Worm (Caenorhabditis elegans) whole organism, L4 larva: ENCODE data around the gene unc-41.

ENCODE experiments used
- D1046.2 ChIP-seq: fragments of 200-800 bp; sonication (Bioruptor generic); IDR thresholded peaks from 2 replicates; pipeline ENCODE4 v1.3.6; 2022; ENCODE audit warnings: missing genetic modification characterization, missing compliant biosample characterization
- F10B5.3 ChIP-seq: sonication (generic microtip); optimal IDR thresholded peaks from 2 replicates; lab custom pipeline; 2016; ENCODE audit warnings: mild to moderate bottlenecking, missing genetic modification characterization, missing compliant biosample characterization
- F44E2.7 ChIP-seq: fragments of 200-800 bp; sonication (Bioruptor generic); IDR thresholded peaks from 2 replicates; pipeline ENCODE4 v2.1.2; 2022; ENCODE audit warnings: missing genetic modification characterization, missing compliant biosample characterization
- T20F7.1 ChIP-seq: fragments of 200-800 bp; sonication (Bioruptor generic); optimal IDR thresholded peaks from 2 replicates; lab custom pipeline; 2018; ENCODE audit warnings: mild to moderate bottlenecking, missing genetic modification characterization, missing compliant biosample characterization
- ZK546.5 ChIP-seq, 2 experiments: sonication (generic microtip); optimal IDR thresholded peaks; 2 replicates each; lab custom pipeline; 2017; ENCODE audit warnings: missing biosample characterization in 2 of 2, missing genetic modification characterization in 2 of 2
- aha-1 ChIP-seq: fragments of 150-350 bp; peaks from one replicate; lab custom pipeline; 2014; ENCODE audit warnings: missing biosample characterization, missing genetic modification characterization
- arid-1 ChIP-seq: fragments of 200-800 bp; sonication (Bioruptor generic); conservative IDR thresholded peaks from 2 replicates; pipeline ENCODE4 v1.3.6; 2022; ENCODE audit warnings: missing genetic modification reagents, missing genetic modification characterization, missing compliant biosample characterization
- ceh-20 ChIP-seq: fragments of 200-800 bp; sonication (Bioruptor generic); IDR thresholded peaks from 2 replicates; pipeline ENCODE4 v1.3.6; 2022; ENCODE audit warnings: missing genetic modification reagents, missing genetic modification characterization, missing compliant biosample characterization
- ceh-28 ChIP-seq: fragments of 150-350 bp; optimal IDR thresholded peaks from 2 replicates; lab custom pipeline; 2014; ENCODE audit warnings: missing biosample characterization, missing genetic modification reagents, missing genetic modification characterization
- ceh-44 ChIP-seq: fragments of 200-800 bp; sonication (Bioruptor generic); IDR thresholded peaks from 2 replicates; pipeline ENCODE4 v1.3.6; 2022; ENCODE audit warnings: missing genetic modification reagents, missing genetic modification characterization, missing compliant biosample characterization
- ctbp-1 ChIP-seq: fragments of 200-800 bp; sonication (Bioruptor generic); IDR thresholded peaks from 2 replicates; pipeline ENCODE4 v1.3.6; 2022; ENCODE audit warnings: missing genetic modification reagents, missing genetic modification characterization, missing compliant biosample characterization
- daf-16 ChIP-seq, 3 experiments: sonication (generic microtip); optimal IDR thresholded peaks; 2 replicates each; lab custom pipeline; 2016 to 2017; ENCODE audit warnings: missing genetic modification characterization in 3 of 3, missing genetic modification reagents in 3 of 3, mild to moderate bottlenecking in 2 of 3, missing compliant biosample characterization in 2 of 3, missing biosample characterization in 1 of 3, moderate library complexity in 1 of 3
- daf-19 ChIP-seq: fragments of 200-800 bp; sonication (Bioruptor generic); conservative IDR thresholded peaks from 2 replicates; pipeline ENCODE4 v1.3.6; 2022; ENCODE audit warnings: missing genetic modification characterization, missing compliant biosample characterization
- daf-8 ChIP-seq: fragments of 200-800 bp; sonication (Bioruptor generic); IDR thresholded peaks from 2 replicates; pipeline ENCODE4 v1.3.6; 2022; ENCODE audit warnings: missing genetic modification characterization, missing compliant biosample characterization
- dmd-6 ChIP-seq: fragments of 200-800 bp; sonication (Bioruptor generic); IDR thresholded peaks from 2 replicates; pipeline ENCODE4 v1.3.6; 2022; ENCODE audit warnings: missing genetic modification reagents, missing genetic modification characterization, missing compliant biosample characterization
- dpl-1 ChIP-seq: fragments of 150-350 bp; optimal IDR thresholded peaks from 2 replicates; lab custom pipeline; 2014; ENCODE audit warnings: missing biosample characterization, missing genetic modification reagents, missing genetic modification characterization
- dve-1 ChIP-seq: sonication (generic microtip); optimal IDR thresholded peaks from 2 replicates; lab custom pipeline; 2017; ENCODE audit warnings: antibody characterized with exemption, mild to moderate bottlenecking, missing genetic modification characterization, missing compliant biosample characterization; ENCODE audit not compliant: insufficient read depth
- egl-27 ChIP-seq: sonication (generic microtip); optimal IDR thresholded peaks from 3 replicates; lab custom pipeline; 2017; ENCODE audit warnings: missing biosample characterization, missing genetic modification reagents, missing genetic modification characterization
- egl-43 ChIP-seq: fragments of 200-800 bp; sonication (Bioruptor generic); IDR thresholded peaks from 2 replicates; pipeline ENCODE4 v1.3.6; 2022; ENCODE audit warnings: missing genetic modification reagents, missing genetic modification characterization, missing compliant biosample characterization
- fos-1 ChIP-seq: fragments of 150-350 bp; optimal IDR thresholded peaks from 2 replicates; lab custom pipeline; 2014; ENCODE audit warnings: missing biosample characterization, missing genetic modification characterization
- hlh-11 ChIP-seq: fragments of 200-800 bp; sonication (Bioruptor generic); optimal IDR thresholded peaks from 2 replicates; lab custom pipeline; 2018; ENCODE audit warnings: mild to moderate bottlenecking, missing genetic modification characterization, missing compliant biosample characterization
- hlh-30 ChIP-seq: sonication (generic microtip); optimal IDR thresholded peaks from 2 replicates; lab custom pipeline; 2017; ENCODE audit warnings: antibody characterized with exemption, mild to moderate bottlenecking, missing genetic modification characterization, missing compliant biosample characterization; ENCODE audit not compliant: insufficient read depth
- hmg-1.1 ChIP-seq: fragments of 200-800 bp; sonication (Bioruptor generic); IDR thresholded peaks from 2 replicates; pipeline ENCODE4 v1.3.6; 2022; ENCODE audit warnings: missing genetic modification reagents, missing genetic modification characterization, missing compliant biosample characterization
- lin-1 ChIP-seq: fragments of 200-800 bp; sonication (Bioruptor generic); IDR thresholded peaks from 2 replicates; pipeline ENCODE4 v1.3.6; 2022; ENCODE audit warnings: missing genetic modification reagents, missing genetic modification characterization, missing compliant biosample characterization
- lin-13 ChIP-seq: fragments of 150-350 bp; optimal IDR thresholded peaks from 2 replicates; lab custom pipeline; 2014; ENCODE audit warnings: missing biosample characterization, missing genetic modification reagents, missing genetic modification characterization
- lin-29 ChIP-seq: fragments of 200-800 bp; sonication (Bioruptor generic); IDR thresholded peaks from 2 replicates; pipeline ENCODE4 v1.3.6; 2022; ENCODE audit warnings: missing genetic modification reagents, missing genetic modification characterization, missing compliant biosample characterization
- lin-38 ChIP-seq: fragments of 200-800 bp; sonication (Bioruptor generic); IDR thresholded peaks from 2 replicates; pipeline ENCODE4 v1.3.6; 2022; ENCODE audit warnings: missing genetic modification reagents, missing genetic modification characterization, missing compliant biosample characterization
- lsy-2 ChIP-seq, 2 experiments: fragments of 150-350 bp in 1 of 2; sonication (generic microtip) in 1 of 2; optimal IDR thresholded peaks; 2 replicates each; lab custom pipeline; 2014 to 2017; ENCODE audit warnings: missing biosample characterization in 2 of 2, missing genetic modification characterization in 2 of 2
- mdl-1 ChIP-seq, 2 experiments: fragments of 150-350 bp in 1 of 2; sonication (generic microtip) in 1 of 2; optimal IDR thresholded peaks; 2 replicates each; lab custom pipeline; 2014 to 2017; ENCODE audit warnings: missing biosample characterization in 2 of 2, missing genetic modification characterization in 2 of 2
- mep-1 ChIP-seq: fragments of 150-350 bp; sonication (generic microtip); optimal IDR thresholded peaks from 3 replicates; lab custom pipeline; 2014; ENCODE audit warnings: missing biosample characterization, missing genetic modification characterization
- mes-2 ChIP-seq: sonication (generic microtip); optimal IDR thresholded peaks from 2 replicates; lab custom pipeline; 2016; ENCODE audit warnings: missing genotype, mild to moderate bottlenecking, missing genetic modification characterization, missing compliant biosample characterization; ENCODE audit not compliant: poor library complexity, severe bottlenecking
- nhr-11 ChIP-seq: fragments of 150-350 bp; optimal IDR thresholded peaks from 2 replicates; lab custom pipeline; 2014; ENCODE audit warnings: missing biosample characterization, missing genetic modification characterization
- nhr-111 ChIP-seq: fragments of 200-800 bp; sonication (Bioruptor generic); optimal IDR thresholded peaks from 2 replicates; lab custom pipeline; 2018; ENCODE audit warnings: mild to moderate bottlenecking, missing genetic modification characterization, missing compliant biosample characterization
- nhr-25 ChIP-seq: sonication (generic microtip); optimal IDR thresholded peaks from 2 replicates; lab custom pipeline; 2017; ENCODE audit warnings: missing genetic modification characterization, mild to moderate bottlenecking, missing compliant biosample characterization, antibody characterized with exemption, moderate library complexity, borderline replicate concordance; ENCODE audit not compliant: insufficient read depth
- nhr-28 ChIP-seq: fragments of 150-350 bp; optimal IDR thresholded peaks from 2 replicates; lab custom pipeline; 2014; ENCODE audit warnings: missing biosample characterization, missing genetic modification characterization
- nhr-41 ChIP-seq: fragments of 200-800 bp; sonication (Bioruptor generic); IDR thresholded peaks from 2 replicates; pipeline ENCODE4 v1.3.6; 2022; ENCODE audit warnings: missing genetic modification reagents, missing genetic modification characterization, missing compliant biosample characterization
- nhr-6 ChIP-seq: fragments of 150-350 bp; optimal IDR thresholded peaks from 2 replicates; lab custom pipeline; 2014; ENCODE audit warnings: missing biosample characterization, missing genetic modification characterization
- pha-4 ChIP-seq, 2 experiments: fragments of 150-350 bp in 1 of 2; fragments of 200-800 bp in 1 of 2; sonication (Bioruptor generic) in 1 of 2; IDR thresholded peaks in 1 of 2; optimal IDR thresholded peaks in 1 of 2; 2 replicates each; pipeline versions ENCODE4 v1.3.6 to Lab custom; 2014 to 2022; ENCODE audit warnings: missing genetic modification characterization in 2 of 2, missing genetic modification reagents in 2 of 2, missing biosample characterization in 1 of 2, missing compliant biosample characterization in 1 of 2
- php-3 ChIP-seq: fragments of 200-800 bp; sonication (Bioruptor generic); IDR thresholded peaks from 2 replicates; pipeline ENCODE4 v1.3.6; 2022; ENCODE audit warnings: missing genetic modification reagents, missing genetic modification characterization, missing compliant biosample characterization
- pqm-1 ChIP-seq: sonication (generic microtip); optimal IDR thresholded peaks from 2 replicates; lab custom pipeline; 2017; ENCODE audit warnings: missing biosample characterization, missing genetic modification characterization
- snpc-1.2 ChIP-seq: fragments of 200-800 bp; sonication (Bioruptor generic); IDR thresholded peaks from 2 replicates; pipeline ENCODE4 v1.3.6; 2022; ENCODE audit warnings: missing genetic modification reagents, missing genetic modification characterization, missing compliant biosample characterization
- tra-1 ChIP-seq: fragments of 200-800 bp; sonication (Bioruptor generic); IDR thresholded peaks from 2 replicates; pipeline ENCODE4 v1.3.6; 2022; ENCODE audit warnings: missing genetic modification reagents, missing genetic modification characterization, missing compliant biosample characterization
- unc-130 ChIP-seq: sonication (generic microtip); optimal IDR thresholded peaks from 2 replicates; lab custom pipeline; 2016; ENCODE audit warnings: missing genetic modification reagents, missing genetic modification characterization, missing compliant biosample characterization
- zfp-3 ChIP-seq: fragments of 200-800 bp; sonication (Bioruptor generic); conservative IDR thresholded peaks from 2 replicates; pipeline ENCODE4 v1.3.6; 2022; ENCODE audit warnings: missing genetic modification reagents, missing genetic modification characterization, missing compliant biosample characterization
- zip-11 ChIP-seq: fragments of 200-800 bp; sonication (Bioruptor generic); IDR thresholded peaks from 2 replicates; pipeline ENCODE4 v1.3.6; 2022; ENCODE audit warnings: missing genetic modification characterization, missing compliant biosample characterization
- zip-2 ChIP-seq: fragments of 150-350 bp; optimal IDR thresholded peaks from 2 replicates; lab custom pipeline; 2014; ENCODE audit warnings: missing biosample characterization, missing genetic modification characterization
- ztf-7 ChIP-seq: fragments of 150-350 bp; optimal IDR thresholded peaks from 2 replicates; lab custom pipeline; 2014; ENCODE audit warnings: missing biosample characterization, missing genetic modification characterization

unc-41 gene

DNA sequence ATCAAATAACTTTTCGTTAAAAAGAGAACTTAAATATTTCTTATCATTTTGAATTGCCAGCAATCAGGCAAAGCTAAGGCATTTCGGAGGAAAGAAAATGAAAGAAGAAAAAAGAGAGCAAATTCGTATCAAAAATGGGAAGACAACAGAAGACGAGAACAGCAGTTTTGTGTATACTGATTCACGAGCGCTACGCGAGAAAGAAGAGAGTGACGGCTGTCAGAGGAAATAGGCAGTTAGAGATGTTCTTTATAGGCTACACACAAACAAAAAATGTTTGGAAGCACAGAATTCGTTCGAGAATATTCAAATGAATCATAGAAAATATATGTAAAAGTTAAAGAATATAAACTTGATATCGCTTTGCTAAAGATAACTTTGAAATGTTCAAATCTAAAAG is 8.8 kb upstream of the unc-41 start:
- TF ChIP-seq dve-1: peak; percentile 74
- peak; percentile 19 for TF ChIP-seq T20F7.1 (GFP tag; lab: Kevin White, UChicago)
- TF ChIP-seq mes-2 (tag; lab: Kevin White, UChicago): peak; percentile 13
- peak; percentile 40 for TF ChIP-seq mep-1 (tag; lab: Kevin White, UChicago)
- TF ChIP-seq pqm-1: peak; percentile 42
- TF ChIP-seq mdl-1 (tag; optimal IDR thresholded peaks at IDR 0.05; lab: Kevin White, UChicago): peak in 1 of 2 experiments; percentile 27
- TF ChIP-seq lin-13 (GFP tag; lab: Kevin White, UChicago): peak; percentile 16
- no peak for TF ChIP-seq zfp-3 (GFP tag; lab: Robert Waterston, UW)
- no peak for TF ChIP-seq daf-8 (GFP tag; lab: Robert Waterston, UW)
- no peak for TF ChIP-seq php-3 (GFP tag; lab: Robert Waterston, UW)
- no peak for TF ChIP-seq zip-11 (GFP tag; lab: Robert Waterston, UW)
- TF ChIP-seq nhr-25 (tag; lab: Kevin White, UChicago): no peak
- no peak for TF ChIP-seq pha-4 (GFP tag; IDR thresholded peaks at IDR 0.05; lab: Robert Waterston, UW)
- TF ChIP-seq pha-4 (tag; optimal IDR thresholded peaks at IDR 0.05; lab: Kevin White, UChicago): peak; percentile 6
- peak; percentile 98 for TF ChIP-seq nhr-28
- peak; percentile 25 for TF ChIP-seq ztf-7
- TF ChIP-seq hlh-30 (tag; lab: Kevin White, UChicago): peak; percentile 53
- no peak for TF ChIP-seq dpl-1
- TF ChIP-seq daf-16 (GFP tag; optimal IDR thresholded peaks at IDR 0.05; lab: Kevin White, UChicago): no peak
- TF ChIP-seq daf-16 (tag; optimal IDR thresholded peaks at IDR 0.05; lab: Kevin White, UChicago): peak; percentile 70
- TF ChIP-seq dmd-6: peak; percentile 59
- peak; percentile 2 for TF ChIP-seq nhr-6 (tag; lab: Kevin White, UChicago)
- TF ChIP-seq unc-130 (GFP tag; lab: Kevin White, UChicago): no peak
- peak; percentile 90 for TF ChIP-seq nhr-11 (tag; lab: Kevin White, UChicago)
- TF ChIP-seq lsy-2 (tag; optimal IDR thresholded peaks at IDR 0.05; lab: Kevin White, UChicago): peak in 1 of 2 experiments; percentile 15
- TF ChIP-seq hlh-11: peak; percentile 52

DNA sequence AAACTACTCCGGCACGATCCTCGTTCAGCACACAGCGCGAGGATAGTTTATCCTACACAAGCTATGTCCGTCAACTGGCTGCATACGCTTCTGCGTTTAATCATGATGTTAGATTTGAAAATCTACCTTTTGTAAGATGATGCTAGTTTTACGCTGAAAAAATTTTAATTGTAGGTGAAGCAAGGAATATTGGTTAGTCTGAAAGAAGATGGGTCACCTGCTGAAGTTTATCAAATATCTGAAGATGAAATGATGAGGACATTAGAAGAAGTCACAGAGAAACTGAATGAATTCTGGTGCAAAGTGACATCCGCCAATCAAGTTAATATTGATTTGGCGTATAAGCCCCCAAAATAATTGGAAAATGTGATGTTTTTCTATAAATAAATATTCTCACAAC is 7.5 kb upstream of the unc-41 start:
- TF ChIP-seq ZK546.5 (tag; optimal IDR thresholded peaks at IDR 0.05; lab: Kevin White, UChicago) (no peak), arid-1 (GFP tag; lab: Robert Waterston, UW) (0 out of 2 replicates have a peak, but pooled peaks have one; percentile 26), zfp-3 (GFP tag; lab: Robert Waterston, UW) (peak; percentile 77), nhr-25 (tag; lab: Kevin White, UChicago) (no peak), lsy-2 (tag; optimal IDR thresholded peaks at IDR 0.05; lab: Kevin White, UChicago) (peak in 1 of 2 experiments; percentile 19), snpc-1.2 (0 out of 2 replicates have a peak, but pooled peaks have one; percentile 18), tra-1 (GFP tag; lab: Robert Waterston, UW) (0 out of 2 replicates have a peak, but pooled peaks have one; percentile 57), mes-2 (tag; lab: Kevin White, UChicago) (no peak), aha-1 (peak; percentile 40), daf-19 (GFP tag; lab: Robert Waterston, UW) (0 out of 2 replicates have a peak, but pooled peaks have one; percentile 24), fos-1 (tag; lab: Kevin White, UChicago) (no peak), F44E2.7 (GFP tag; lab: Robert Waterston, UW) (no peak), lin-38 (0 out of 2 replicates have a peak, but pooled peaks have one; percentile 34), ceh-28 (no peak), egl-43 (GFP tag; lab: Robert Waterston, UW) (0 out of 2 replicates have a peak, but pooled peaks have one; percentile 20), egl-27 (tag; lab: Kevin White, UChicago) (no peak), D1046.2 (GFP tag; lab: Robert Waterston, UW) (no peak), ceh-20 (GFP tag; lab: Robert Waterston, UW) (no peak), hlh-11 (peak; percentile 22), mep-1 (tag; lab: Kevin White, UChicago) (peak; percentile 39), ctbp-1 (GFP tag; lab: Robert Waterston, UW) (no peak), F10B5.3 (no peak), zip-2 (no peak), lin-29 (GFP tag; lab: Robert Waterston, UW) (no peak), lin-1 (GFP tag; lab: Robert Waterston, UW) (0 out of 2 replicates have a peak, but pooled peaks have one; percentile 25), mdl-1 (tag; optimal IDR thresholded peaks at IDR 0.05; lab: Kevin White, UChicago) (no peak), ceh-44 (GFP tag; lab: Robert Waterston, UW) (no peak), nhr-111 (GFP tag; lab: Kevin White, UChicago) (no peak), nhr-41 (GFP tag; lab: Robert Waterston, UW) (no peak), hmg-1.1 (0 out of 2 replicates have a peak, but pooled peaks have one; percentile 24)
